Fruit fly (Drosophila melanogaster): ENCODE measurements around the gene wor.

wor gene

DNA sequence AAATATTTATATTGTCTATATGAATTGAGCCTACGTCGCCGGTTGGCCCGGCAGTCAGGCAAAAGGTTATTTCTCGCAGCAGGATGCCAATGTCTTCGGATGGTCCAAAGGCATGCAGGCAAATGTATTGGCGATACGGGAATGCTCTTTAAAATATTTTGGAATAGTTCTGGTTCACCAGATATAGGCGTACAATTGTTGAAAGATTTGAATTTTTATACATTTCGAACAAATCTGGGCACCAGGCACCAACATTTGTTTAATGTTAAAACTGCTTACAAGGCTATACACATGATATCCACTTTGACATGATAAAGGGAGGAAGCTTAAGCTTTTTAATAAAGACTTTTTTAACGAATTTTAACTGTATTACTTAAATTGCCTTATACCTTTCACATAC is 15.1 kb downstream of the wor start:
- TF ChIP-seq usp (GFP tag; optimal IDR thresholded peaks at IDR 0.05): no peak
- TF ChIP-seq CG8478 (optimal IDR thresholded peaks at IDR 0.05): no peak
- no peak for TF ChIP-seq psq (optimal IDR thresholded peaks at IDR 0.05)
- no peak for TF ChIP-seq EcR (GFP tag; optimal IDR thresholded peaks at IDR 0.05)
- no peak for TF ChIP-seq Dll (optimal IDR thresholded peaks at IDR 0.05)
- TF ChIP-seq pan (optimal IDR thresholded peaks at IDR 0.05): no peak

DNA sequence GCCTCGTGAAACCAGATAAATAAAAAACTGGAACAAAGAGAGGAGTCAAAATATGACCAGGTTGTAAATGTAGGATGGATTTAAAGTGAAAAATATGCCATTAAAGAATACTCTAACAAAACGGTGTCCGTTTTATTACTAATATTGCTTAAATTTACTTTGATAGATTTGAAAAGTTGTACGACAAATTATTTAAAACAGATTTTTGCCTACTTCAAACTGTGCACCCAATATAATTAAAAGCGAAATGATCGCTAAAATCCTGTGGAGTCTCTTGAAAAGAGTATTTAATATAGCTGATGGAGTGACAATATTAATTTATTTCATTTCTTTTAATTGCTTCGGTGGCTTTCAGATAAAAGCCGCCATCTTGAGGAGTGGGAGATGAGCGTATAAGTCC is 16.3 kb downstream of the wor start:
- TF ChIP-seq EcR (GFP tag; optimal IDR thresholded peaks at IDR 0.05) (no peak), Dll (optimal IDR thresholded peaks at IDR 0.05) (no peak), usp (GFP tag; optimal IDR thresholded peaks at IDR 0.05) (no peak), psq (optimal IDR thresholded peaks at IDR 0.05) (no peak), CG8478 (optimal IDR thresholded peaks at IDR 0.05) (no peak), pan (optimal IDR thresholded peaks at IDR 0.05) (no peak)

DNA sequence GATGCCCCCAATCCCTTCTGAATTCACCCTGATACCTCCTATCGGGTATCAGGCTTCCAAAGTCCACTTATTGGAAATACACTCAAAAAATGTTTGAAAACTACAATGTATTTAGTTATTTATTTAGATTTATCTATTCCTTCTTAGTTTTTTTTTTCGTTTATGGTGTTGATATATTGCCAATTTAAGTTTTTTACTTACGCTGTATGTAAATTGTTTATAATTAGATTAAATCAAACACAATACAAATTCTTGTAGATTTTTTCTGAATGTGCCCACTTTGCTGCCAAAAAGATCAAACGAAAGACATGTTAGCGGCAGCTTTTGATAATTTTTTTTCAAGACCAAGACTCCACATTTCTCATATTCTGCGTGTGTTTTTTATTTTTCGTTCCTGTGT is 17.9 kb downstream of the wor start:
- TF ChIP-seq psq (optimal IDR thresholded peaks at IDR 0.05): no peak
- TF ChIP-seq Dll (optimal IDR thresholded peaks at IDR 0.05): no peak

DNA sequence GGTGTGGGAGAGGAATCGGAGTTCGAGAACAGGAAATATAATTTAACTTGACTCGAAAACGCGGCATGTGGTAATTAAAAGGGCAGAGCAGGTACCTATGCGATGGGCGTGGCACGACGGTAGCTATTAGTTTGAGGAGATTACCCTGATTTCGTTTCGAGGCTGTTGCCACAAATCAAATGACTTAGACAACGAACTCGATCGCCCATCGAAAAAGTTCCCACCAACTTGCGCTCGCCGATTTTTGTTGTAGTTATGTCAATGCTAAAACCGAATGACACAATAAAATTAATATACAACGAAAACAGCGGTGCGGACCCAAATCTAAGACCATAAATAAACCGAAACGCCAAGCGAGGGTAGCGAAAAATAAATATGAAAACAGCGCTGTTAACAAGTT is 18.4 kb downstream of the wor start:
- TF ChIP-seq CG8478 (optimal IDR thresholded peaks at IDR 0.05) (no peak), usp (GFP tag; optimal IDR thresholded peaks at IDR 0.05) (no peak), psq (optimal IDR thresholded peaks at IDR 0.05) (no peak), EcR (GFP tag; optimal IDR thresholded peaks at IDR 0.05) (no peak), Dll (optimal IDR thresholded peaks at IDR 0.05) (no peak), pan (optimal IDR thresholded peaks at IDR 0.05) (no peak)

DNA sequence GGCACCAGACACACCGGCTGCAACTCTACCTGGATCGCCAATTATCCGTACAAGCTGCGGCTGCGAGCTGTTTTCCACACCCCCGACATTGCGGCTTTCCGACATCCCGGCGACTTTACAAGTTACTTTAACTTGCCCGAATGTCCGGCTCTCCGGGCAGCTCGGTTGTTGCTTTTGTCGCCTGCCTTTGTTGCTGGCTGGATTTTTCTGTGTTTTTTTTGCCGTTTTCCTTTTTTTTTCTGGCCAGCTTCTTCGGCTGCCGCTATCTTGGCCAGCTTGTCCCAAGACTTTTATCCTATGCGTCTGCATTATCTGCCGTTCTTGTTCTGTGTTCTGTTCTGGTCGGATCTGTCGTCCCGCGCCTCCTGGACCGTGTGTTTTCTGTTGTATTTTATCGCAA is 19.5 kb downstream of the wor start:
- no peak for TF ChIP-seq usp (GFP tag; optimal IDR thresholded peaks at IDR 0.05)
- TF ChIP-seq pan (optimal IDR thresholded peaks at IDR 0.05): no peak
- TF ChIP-seq EcR (GFP tag; optimal IDR thresholded peaks at IDR 0.05): no peak
- no peak for TF ChIP-seq Dll (optimal IDR thresholded peaks at IDR 0.05)
- TF ChIP-seq psq (optimal IDR thresholded peaks at IDR 0.05): no peak
- TF ChIP-seq CG8478 (optimal IDR thresholded peaks at IDR 0.05): no peak

DNA sequence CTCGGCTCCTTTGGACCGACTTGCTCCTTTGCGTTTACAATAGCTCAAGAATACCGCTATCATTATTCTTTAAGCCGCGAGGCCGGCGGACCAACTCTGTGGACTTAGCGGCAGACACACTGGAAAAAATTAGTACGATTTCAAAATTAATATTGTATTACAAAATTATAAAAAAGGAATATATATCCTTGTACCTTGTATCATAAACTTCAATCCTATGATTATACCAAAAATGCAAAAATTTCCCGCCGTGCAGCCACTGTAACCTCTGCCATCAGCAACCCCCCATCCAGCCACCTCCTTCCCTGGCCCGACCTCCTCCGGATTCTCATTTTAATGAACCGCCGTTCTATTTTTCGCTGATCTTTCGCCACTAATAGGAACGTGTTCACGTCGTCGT is 20.8 kb downstream of the wor start:
- TF ChIP-seq usp (GFP tag; optimal IDR thresholded peaks at IDR 0.05): no peak
- no peak for TF ChIP-seq CG8478 (optimal IDR thresholded peaks at IDR 0.05)

DNA sequence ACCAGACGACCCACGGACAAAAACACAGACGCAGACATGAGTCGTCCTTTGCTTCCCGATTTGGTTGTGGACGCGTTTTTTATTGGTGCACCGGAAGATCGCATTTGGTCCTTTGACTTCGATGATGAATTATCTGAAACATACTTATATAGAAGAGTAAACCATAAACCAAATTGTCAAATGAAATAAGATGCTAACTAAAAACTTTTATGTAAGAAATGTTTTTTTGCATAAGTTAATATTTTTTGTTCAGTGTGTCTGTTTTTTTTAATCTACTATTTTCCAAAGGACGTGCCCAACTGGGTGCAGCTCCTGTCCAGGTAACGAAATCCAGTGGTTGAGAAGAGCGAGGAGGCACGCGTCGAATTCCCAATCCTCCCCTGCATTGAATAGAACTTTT is 23.5 kb downstream of the wor start:
- no peak for TF ChIP-seq usp (GFP tag; optimal IDR thresholded peaks at IDR 0.05)
- no peak for TF ChIP-seq Dll (optimal IDR thresholded peaks at IDR 0.05)
- no peak for TF ChIP-seq EcR (GFP tag; optimal IDR thresholded peaks at IDR 0.05)
- TF ChIP-seq CG8478 (optimal IDR thresholded peaks at IDR 0.05): no peak
- TF ChIP-seq pan (optimal IDR thresholded peaks at IDR 0.05): no peak
- TF ChIP-seq psq (optimal IDR thresholded peaks at IDR 0.05): no peak

DNA sequence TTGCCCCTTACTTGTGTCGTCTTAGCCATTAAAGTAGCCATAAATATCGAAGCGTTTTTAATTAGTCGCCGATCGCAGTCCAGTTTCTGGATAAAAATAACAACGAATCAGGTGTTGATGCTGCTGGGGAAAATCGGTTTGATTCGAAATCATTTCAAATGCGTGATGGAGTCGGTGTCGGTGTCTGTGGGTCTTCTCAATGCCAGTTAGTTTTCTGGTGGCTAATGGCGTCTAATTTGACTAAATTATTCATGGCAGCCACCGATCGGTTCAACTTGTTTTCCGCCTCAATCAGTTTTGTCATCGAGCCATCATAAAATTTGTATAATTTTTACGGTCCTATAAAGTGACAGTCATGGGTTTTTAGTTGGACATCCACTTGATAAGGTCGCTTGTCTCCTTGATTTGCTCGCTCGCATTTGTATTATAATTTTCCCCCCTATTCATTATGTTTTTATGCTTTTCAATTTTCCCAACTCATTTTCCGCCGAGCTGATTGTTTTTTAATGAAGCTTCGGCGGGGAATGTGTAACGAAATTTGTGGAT is 25.0 kb downstream of the wor start:
- TF ChIP-seq usp (GFP tag; optimal IDR thresholded peaks at IDR 0.05): no peak
- no peak for TF ChIP-seq psq (optimal IDR thresholded peaks at IDR 0.05)
- no peak for TF ChIP-seq Dll (optimal IDR thresholded peaks at IDR 0.05)
- no peak for TF ChIP-seq EcR (GFP tag; optimal IDR thresholded peaks at IDR 0.05)
- TF ChIP-seq CG8478 (optimal IDR thresholded peaks at IDR 0.05): no peak
- TF ChIP-seq pan (optimal IDR thresholded peaks at IDR 0.05): no peak

DNA sequence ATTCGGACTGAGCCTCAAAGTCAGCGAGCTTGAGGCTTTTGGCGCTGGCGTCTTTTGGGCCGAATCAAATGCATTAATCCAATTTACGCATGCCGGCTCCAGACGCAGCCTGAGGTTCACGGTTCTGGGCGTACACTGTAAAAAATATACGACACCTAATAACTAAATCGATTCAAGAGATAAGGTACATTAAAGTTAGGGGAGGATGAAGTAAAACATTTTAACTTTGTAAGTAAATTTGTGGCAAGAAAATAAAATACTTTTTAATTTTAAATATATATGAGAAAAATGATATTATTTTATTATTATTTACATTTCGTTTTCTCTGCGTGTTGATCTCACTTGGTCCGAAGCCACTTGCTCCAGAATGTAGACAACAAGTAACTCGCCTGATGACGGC is 28.6 kb downstream of the wor start:
- TF ChIP-seq pan (optimal IDR thresholded peaks at IDR 0.05) (no peak), usp (GFP tag; optimal IDR thresholded peaks at IDR 0.05) (no peak), EcR (GFP tag; optimal IDR thresholded peaks at IDR 0.05) (no peak), CG8478 (optimal IDR thresholded peaks at IDR 0.05) (no peak), psq (optimal IDR thresholded peaks at IDR 0.05) (no peak), Dll (optimal IDR thresholded peaks at IDR 0.05) (no peak)

DNA sequence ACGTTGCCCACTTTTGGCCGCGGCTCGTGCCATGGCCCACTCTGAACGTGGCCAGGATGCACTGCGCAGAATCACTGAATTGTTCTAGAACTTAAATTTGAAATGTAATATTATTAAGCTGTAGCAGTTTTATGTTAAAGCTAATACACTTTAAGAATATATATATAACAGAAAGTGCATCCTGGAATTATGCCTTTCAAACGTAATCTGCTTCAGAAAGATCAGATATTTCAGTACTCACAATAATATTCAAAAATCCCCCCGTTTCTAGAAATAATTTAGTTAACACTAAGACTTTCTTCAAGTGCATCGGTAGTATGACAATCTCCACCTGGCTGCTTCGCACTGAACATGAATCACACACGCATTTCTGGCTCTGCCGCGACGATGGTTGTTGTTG is 33.0 kb downstream of the wor start:
- TF ChIP-seq psq (optimal IDR thresholded peaks at IDR 0.05): no peak
- TF ChIP-seq pan (optimal IDR thresholded peaks at IDR 0.05): no peak
- no peak for TF ChIP-seq Dll (optimal IDR thresholded peaks at IDR 0.05)
- TF ChIP-seq CG8478 (optimal IDR thresholded peaks at IDR 0.05): no peak
- no peak for TF ChIP-seq usp (GFP tag; optimal IDR thresholded peaks at IDR 0.05)

DNA sequence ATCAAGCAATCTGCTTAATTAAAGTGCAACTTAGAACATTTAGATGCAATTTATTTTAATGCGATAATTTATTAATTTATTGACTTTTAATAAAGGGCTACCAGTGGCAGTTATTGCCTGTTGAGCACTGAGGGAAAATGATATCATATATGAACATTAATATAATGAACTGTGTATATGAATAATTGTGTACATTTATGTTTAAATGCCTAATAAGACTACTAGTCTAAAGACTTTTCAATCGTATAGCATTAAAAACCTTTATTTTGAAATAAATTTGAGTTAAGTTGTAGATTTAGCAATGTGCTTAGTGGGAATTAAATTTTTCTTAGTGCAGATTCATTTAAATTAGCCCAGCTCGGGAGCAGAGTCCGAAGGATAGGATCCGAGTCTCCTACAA is 35.0 kb downstream of the wor start:
- TF ChIP-seq Dll (optimal IDR thresholded peaks at IDR 0.05) (no peak), CG8478 (optimal IDR thresholded peaks at IDR 0.05) (no peak), psq (optimal IDR thresholded peaks at IDR 0.05) (no peak), EcR (GFP tag; optimal IDR thresholded peaks at IDR 0.05) (no peak), usp (GFP tag; optimal IDR thresholded peaks at IDR 0.05) (no peak), pan (optimal IDR thresholded peaks at IDR 0.05) (no peak)

DNA sequence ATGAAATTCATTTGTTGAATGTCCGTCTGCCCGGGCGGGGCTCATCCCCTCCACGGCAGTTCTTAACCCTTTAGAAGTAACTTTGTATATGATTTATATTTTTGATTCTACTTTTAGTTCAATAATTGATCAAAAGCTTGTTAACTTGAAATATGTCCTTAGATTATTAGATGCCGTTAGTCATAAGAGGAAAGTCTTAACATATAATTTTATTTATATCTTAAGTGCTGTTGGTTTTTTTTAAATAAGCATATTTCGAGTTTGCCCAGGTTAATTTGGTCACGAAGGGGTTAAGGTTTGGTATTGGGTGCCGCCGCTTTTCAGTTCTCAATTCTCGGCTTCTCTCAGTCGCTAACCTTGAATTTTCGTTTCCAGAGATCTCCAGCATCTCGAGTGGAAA is 36.4 kb downstream of the wor start:
- TF ChIP-seq CG8478 (optimal IDR thresholded peaks at IDR 0.05): no peak

DNA sequence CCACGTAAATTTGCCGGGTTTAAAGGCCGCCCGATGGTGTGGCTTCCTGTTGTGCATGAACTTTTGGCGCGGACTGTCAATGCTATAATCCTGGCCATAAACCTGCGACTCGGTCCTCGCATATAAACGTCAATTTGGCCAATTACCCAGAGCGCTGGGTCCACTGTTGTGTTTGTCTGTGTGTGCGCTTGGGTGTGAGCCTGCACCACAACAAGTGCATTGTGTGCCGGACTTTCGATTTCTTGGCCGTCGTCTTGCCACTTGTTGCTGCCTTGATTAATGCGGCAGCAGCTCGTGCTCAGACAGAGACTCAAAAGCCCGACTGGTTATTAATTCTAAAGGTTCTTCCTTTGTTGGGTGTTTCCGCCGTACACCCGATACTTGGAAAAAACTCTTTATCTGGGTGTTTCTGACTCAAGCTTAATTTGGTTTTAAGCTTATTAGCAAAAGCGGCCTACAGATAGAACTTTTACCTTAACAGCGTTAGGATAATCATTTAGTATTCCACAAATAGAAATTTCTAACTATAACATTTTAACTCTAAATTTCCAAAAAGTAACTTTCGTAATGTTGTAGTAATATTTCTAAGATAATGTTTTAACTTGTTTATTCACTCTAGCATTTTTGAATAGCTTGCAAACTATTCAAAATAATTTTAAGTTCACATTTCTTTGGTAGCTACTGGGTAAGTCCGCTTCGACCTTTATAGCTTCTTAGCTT is 37.3 kb downstream of the wor start:
- TF ChIP-seq EcR (GFP tag; optimal IDR thresholded peaks at IDR 0.05) (no peak), pan (optimal IDR thresholded peaks at IDR 0.05) (peak; percentile 64)
